Fruit fly (Drosophila melanogaster) Kc167 (cell line): ENCODE measurements around the gene CG33272.

Source experiments
- Myc ChIP-seq: fragments of >200 bp; optimal IDR thresholded peaks from 2 replicates; lab custom pipeline; 2017; ENCODE audit warnings: missing external identifiers
- Sin3A ChIP-seq: fragments of >200 bp; optimal IDR thresholded peaks from 2 replicates; lab custom pipeline; 2018; ENCODE audit warnings: missing external identifiers
- h ChIP-seq: fragments of >200 bp; optimal IDR thresholded peaks from 3 replicates; lab custom pipeline; 2018; ENCODE audit warnings: missing external identifiers
- insv ChIP-seq: fragments of >200 bp; optimal IDR thresholded peaks from 3 replicates; lab custom pipeline; 2018; ENCODE audit warnings: missing external identifiers
- psq ChIP-seq: fragments of >200 bp; optimal IDR thresholded peaks from 2 replicates; lab custom pipeline; 2017; ENCODE audit warnings: missing external identifiers
- ttk ChIP-seq: sonication (Bioruptor generic); optimal IDR thresholded peaks from 2 replicates; lab custom pipeline; 2017; ENCODE audit warnings: missing external identifiers

The CG33272 gene

DNA sequence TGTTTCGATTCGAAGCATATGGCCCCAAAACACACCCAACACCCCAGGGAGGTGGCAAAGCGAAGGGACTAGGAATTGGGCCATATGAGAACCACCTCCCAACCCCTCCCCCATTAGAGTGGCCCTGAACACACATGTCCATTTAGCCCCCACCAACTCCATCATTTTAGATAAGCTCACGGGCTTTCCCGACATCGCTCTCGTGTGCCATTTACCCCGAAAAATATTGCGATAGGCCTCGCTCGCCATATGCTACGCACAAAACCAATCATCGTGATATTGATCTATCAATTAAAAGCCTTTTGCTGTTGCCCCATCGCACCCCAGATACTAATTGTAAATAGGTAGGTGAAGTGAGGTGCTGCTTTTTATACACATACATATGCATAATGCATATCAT is 20.0 kb upstream of the CG33272 start:
- TF ChIP-seq insv (lab: Kevin White, UChicago) = no peak
- no peak for TF ChIP-seq Myc (lab: Kevin White, UChicago)
- TF ChIP-seq h (lab: Kevin White, UChicago) = no peak

DNA sequence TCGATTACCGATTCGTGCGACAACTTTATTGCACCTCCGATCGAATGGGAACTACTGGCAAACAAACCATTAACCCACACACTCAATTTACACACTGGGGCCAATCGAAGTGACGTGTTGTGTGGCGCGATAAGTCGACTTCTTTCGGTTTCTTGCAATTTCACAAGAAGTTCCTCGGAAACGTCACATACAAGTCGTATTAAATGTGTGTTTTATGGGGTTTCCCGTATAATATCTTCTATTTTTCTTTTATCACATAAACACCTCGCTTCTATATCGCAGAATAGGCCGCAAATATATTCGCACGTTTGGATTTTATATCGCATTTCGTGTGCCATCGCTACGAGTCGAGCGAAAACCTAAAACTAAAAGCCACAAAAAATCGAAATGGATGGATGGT is 19.3 kb upstream of the CG33272 start:
- no peak for TF ChIP-seq Sin3A (lab: Kevin White, UChicago)
- no peak for TF ChIP-seq h (lab: Kevin White, UChicago)
- no peak for TF ChIP-seq ttk (lab: Kevin White, UChicago)
- TF ChIP-seq psq (lab: Kevin White, UChicago) = no peak
- TF ChIP-seq insv (lab: Kevin White, UChicago) = no peak
- no peak for TF ChIP-seq Myc (lab: Kevin White, UChicago)

DNA sequence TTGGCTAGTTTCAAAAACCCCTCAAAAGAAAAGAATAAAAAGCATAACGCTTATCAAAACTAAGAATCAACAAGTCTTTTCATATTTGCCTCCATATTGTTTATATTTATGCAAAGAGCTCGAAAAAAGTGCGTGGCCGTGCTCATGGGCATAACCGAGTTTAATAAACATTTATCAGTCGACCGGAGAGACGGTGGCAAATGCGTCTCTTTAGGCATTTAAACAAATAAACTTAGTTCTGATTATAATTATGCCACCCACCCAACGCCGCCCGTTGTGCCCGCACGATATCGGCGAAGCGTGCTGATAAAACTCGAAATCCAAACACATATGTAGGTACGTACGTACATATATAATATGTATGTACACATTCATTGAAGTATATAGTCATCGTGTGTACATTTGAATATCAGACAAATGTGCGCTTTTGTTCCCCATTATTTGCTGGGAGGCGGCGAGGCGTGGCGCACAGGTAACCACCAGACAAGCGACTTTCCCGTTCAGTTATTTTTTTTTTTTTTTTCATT is 18.1 kb upstream of the CG33272 start:
- TF ChIP-seq Sin3A (lab: Kevin White, UChicago) = no peak
- TF ChIP-seq insv (lab: Kevin White, UChicago) = no peak
- TF ChIP-seq h (lab: Kevin White, UChicago) = no peak
- TF ChIP-seq ttk (lab: Kevin White, UChicago) = no peak
- TF ChIP-seq psq (lab: Kevin White, UChicago) = no peak
- no peak for TF ChIP-seq Myc (lab: Kevin White, UChicago)

DNA sequence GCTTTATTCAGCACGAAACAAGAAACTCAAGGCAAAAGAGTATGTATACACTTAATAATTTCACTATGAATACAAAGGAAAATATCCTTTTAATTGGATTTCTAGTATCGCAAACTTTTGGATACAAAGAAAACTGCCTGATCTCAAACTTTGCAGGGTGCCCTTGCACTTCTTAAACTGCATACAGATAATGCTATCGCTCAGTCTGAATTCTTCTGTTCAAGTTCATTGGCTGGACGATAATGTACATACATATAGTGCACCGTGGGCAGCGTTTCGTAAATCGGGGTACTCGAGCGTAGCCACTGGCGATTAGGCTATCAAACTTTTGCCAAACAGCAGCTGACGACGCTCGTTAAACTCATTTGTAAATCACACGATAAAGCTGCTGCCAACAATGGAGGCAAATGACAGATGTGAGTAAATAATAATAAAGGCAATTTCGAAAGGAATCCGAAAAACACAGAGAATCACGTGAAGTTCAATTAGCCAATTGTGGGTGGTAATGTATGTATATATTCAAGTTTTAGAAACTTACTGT is 16.3 kb upstream of the CG33272 start:
- TF ChIP-seq Sin3A (lab: Kevin White, UChicago) (no peak), insv (lab: Kevin White, UChicago) (no peak), psq (lab: Kevin White, UChicago) (no peak), h (lab: Kevin White, UChicago) (no peak), Myc (lab: Kevin White, UChicago) (no peak), ttk (lab: Kevin White, UChicago) (no peak)

DNA sequence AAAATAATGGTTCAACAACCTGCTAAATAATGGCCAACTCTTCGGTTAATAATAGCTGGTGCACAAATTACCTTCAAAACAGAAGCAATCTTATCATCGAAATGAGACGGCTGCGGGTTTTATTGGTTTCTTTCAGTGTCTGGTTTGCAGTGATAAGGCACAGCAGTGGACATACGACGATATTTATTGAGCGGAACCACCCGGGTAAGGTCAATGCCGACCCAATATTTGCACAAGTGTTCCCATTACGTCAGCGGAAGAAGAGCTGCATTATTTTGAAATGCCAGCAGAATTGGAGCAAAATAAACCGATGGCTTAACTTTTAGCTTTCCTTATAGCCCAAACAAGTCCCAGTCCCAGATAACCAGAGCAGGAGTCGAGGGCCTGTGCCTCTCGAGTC is 15.4 kb upstream of the CG33272 start:
- no peak for TF ChIP-seq insv (lab: Kevin White, UChicago)

DNA sequence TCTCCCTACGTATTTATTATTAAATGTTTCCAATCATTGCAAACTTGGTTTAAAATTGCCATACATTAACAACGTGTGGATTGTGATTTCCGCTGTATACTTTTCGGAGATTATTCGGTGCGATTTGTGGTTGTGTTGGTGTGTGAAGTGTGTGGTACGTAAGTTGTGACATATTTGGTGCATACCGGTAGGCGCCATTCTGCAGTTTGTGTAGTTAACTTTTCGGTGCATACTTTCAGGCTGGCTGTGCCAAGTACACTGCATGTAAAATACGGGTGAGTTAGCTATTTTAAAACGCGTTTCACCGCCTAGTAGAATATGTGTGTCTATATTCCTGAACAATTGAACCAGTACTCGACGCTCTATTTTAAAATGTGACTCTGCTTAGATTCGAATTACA is 12.9 kb upstream of the CG33272 start:
- TF ChIP-seq Myc (lab: Kevin White, UChicago) (no peak), h (lab: Kevin White, UChicago) (no peak), insv (lab: Kevin White, UChicago) (no peak), psq (lab: Kevin White, UChicago) (no peak), Sin3A (lab: Kevin White, UChicago) (no peak), ttk (lab: Kevin White, UChicago) (no peak)

DNA sequence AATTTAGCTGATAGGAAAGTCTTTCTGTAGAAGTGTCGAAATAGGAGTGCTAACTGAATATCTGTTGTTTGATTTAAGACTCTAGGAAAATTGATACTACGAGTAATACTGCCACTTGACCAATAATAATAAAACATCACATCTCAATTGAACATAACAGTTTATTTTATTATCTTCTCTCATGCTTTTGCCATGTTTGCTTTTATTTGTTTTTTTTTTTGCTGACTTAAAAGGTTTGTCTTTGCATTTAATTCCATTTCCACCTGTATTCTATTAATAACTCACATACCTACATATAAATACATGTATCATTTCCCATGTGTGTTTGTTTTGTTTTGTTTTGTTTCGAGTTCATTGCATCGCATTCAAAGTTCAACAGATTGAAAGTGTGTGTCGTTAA is 12.2 kb upstream of the CG33272 start, which contains the start of the genes CG11714 and Fuca:
CG11714 (minus strand) TSS at position 101 of the 400 bp plus-strand sequence.
Fuca (minus strand) TSS at position 101 of the 400 bp plus-strand sequence.
- TF ChIP-seq Sin3A (lab: Kevin White, UChicago) = no peak
- TF ChIP-seq insv (lab: Kevin White, UChicago) = no peak
- TF ChIP-seq psq (lab: Kevin White, UChicago) = no peak
- no peak for TF ChIP-seq h (lab: Kevin White, UChicago)
- no peak for TF ChIP-seq Myc (lab: Kevin White, UChicago)
- TF ChIP-seq ttk (lab: Kevin White, UChicago) = no peak

DNA sequence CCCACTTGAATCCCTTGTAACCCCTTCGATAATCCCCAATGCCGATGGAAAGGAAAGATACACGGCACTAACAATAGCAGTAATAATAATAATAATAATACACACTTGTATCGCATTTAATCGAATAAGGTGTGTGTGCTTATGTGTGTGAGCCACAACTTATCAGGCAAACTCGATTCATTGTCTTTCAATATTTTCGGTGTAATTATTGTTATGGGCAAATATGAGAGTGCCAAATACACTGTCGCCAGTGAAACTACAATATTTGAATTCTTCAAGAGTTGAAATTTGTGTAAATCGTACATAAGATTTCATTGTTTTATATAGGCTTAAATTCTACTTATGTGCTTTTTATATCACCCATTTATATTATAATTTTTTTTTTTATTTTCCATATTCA is 5.8 kb upstream of the CG33272 start:
- TF ChIP-seq Sin3A (lab: Kevin White, UChicago) (no peak), ttk (lab: Kevin White, UChicago) (no peak), psq (lab: Kevin White, UChicago) (no peak), insv (lab: Kevin White, UChicago) (no peak), h (lab: Kevin White, UChicago) (no peak), Myc (lab: Kevin White, UChicago) (no peak)

DNA sequence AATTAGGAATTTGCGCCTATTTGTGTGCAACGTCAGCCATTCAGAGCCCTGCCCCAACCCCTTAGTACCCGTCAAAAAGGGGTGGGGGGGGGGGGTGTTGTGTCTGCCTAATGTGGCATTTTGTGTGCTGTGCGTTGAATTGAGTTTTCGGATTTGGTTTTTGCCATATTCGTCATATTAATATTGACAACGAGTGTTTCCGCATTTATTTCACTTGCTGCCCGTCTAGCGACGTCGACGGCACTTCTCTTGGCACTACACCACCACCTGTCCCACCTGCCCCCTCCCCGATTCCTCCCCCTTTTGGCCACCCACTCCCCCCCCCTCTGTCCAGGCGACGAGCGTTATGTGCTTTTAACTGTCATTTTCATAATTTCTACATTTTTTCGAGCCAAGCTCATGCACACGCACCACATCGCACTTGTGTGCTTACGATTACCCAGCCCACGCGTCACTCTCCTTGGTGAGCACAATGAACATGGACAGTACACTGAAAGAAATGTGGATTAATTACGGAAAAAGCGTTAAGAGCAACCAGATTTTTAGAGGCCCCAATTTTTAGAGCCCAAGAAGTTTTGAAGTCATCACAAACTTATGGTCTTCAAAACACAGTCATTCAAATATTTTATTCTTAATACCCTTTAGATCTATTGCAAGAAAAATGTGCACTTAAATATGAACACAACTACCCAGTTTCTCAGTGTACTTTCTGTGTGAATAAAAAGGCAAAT is 5.1 kb upstream of the CG33272 start:
- TF ChIP-seq h (lab: Kevin White, UChicago) (no peak), Sin3A (lab: Kevin White, UChicago) (no peak), psq (lab: Kevin White, UChicago) (no peak), ttk (lab: Kevin White, UChicago) (no peak), Myc (lab: Kevin White, UChicago) (no peak), insv (lab: Kevin White, UChicago) (no peak)

DNA sequence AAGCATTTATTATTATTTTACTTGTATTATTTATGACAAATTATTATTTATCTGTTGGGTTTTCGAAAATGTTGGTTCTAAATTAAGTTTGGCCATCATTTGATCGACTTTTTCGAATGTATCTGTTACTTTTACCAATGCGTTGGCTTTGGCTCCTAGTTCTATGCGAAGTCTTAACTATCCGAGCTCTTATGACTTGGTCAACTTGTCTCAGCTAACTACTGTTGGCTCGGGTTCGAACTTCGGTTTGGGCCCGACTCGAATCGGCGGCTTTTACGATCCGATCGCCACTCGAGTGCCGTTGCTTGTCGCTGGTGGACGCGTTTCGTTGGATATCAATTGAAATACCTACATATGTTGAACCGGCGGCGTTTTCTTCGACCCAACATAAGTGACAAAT is 3.0 kb upstream of the CG33272 start, which contains the start of gene CG7512:
CG7512 (plus strand) TSS at position 301 of the 400 bp plus-strand sequence.
- no peak for TF ChIP-seq h (lab: Kevin White, UChicago)
- no peak for TF ChIP-seq Sin3A (lab: Kevin White, UChicago)
- no peak for TF ChIP-seq psq (lab: Kevin White, UChicago)
- no peak for TF ChIP-seq Myc (lab: Kevin White, UChicago)
- no peak for TF ChIP-seq insv (lab: Kevin White, UChicago)
- TF ChIP-seq ttk (lab: Kevin White, UChicago) = no peak

DNA sequence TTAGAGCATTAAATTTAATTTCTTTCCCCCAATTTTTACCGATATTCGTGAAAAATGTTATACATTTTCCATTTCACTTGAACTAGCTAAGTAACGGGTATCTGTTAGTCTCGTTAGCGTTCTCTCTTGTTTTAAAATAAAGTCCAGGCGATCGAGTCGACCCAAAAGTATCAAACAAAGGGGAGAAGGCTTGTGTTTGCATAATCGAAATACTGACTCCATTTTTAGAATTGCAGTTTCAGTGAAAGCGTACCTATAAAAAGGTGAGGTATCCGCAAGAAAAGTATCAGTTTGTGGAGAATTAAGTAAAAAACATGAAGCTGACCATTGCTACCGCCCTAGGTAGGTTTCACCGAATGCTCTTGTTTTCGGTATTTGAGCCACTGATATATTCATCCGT is 1.5 kb upstream of the CG33272 start, which contains the start of gene Sgs3:
Sgs3 (plus strand) TSS at position 301 of the 400 bp plus-strand sequence.
- no peak for TF ChIP-seq ttk (lab: Kevin White, UChicago)

DNA sequence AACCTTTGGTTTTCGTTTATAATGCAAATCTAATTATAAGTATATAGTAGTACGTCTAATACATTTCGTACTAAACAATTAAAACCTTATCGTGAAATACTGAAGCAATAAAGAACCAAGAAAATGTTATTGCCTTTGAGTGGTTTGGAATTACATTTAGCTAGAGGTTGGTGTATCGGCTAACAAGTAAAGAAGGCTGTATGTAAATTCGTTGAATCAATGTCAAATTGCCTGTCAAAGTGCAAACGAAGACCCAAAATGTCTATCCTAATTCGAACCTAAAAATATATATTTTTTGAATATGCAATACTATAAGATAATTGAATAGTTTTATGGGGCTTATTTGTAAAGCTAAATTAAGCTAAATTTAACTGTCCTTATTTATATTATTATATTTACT is 854 bp upstream of the CG33272 start:
- TF ChIP-seq Sin3A (lab: Kevin White, UChicago) (no peak), Myc (lab: Kevin White, UChicago) (no peak), psq (lab: Kevin White, UChicago) (no peak), insv (lab: Kevin White, UChicago) (no peak), h (lab: Kevin White, UChicago) (no peak), ttk (lab: Kevin White, UChicago) (no peak)
